Fruit fly (Drosophila melanogaster) whole organism, embryonic: ENCODE measurements around the gene NK7.1.

Source experiments
- HLHmδ ChIP-seq: fragments of 200-800 bp; sonication (Bioruptor generic); optimal IDR thresholded peaks from 2 replicates; lab custom pipeline; 2018; ENCODE audit warnings: missing biosample characterization, mild to moderate bottlenecking, missing genetic modification characterization, moderate library complexity
- HmgZ ChIP-seq: fragments of 200-800 bp; sonication (Bioruptor generic); optimal IDR thresholded peaks from 2 replicates; lab custom pipeline; 2018; ENCODE audit warnings: missing biosample characterization, mild to moderate bottlenecking, missing genetic modification characterization
- knrl ChIP-seq: fragments of 200-800 bp; sonication (Bioruptor generic); IDR thresholded peaks from 3 replicates; pipeline ENCODE4 v1.3.6; 2022; ENCODE audit warnings: missing biosample characterization, missing genetic modification characterization; ENCODE audit not compliant: partially characterized antibody
- sens-2 ChIP-seq: fragments of 200-800 bp; sonication (Bioruptor generic); IDR thresholded peaks from 2 replicates; pipeline ENCODE4 v1.3.6; 2022; ENCODE audit warnings: missing biosample characterization, missing genetic modification characterization

DNA sequence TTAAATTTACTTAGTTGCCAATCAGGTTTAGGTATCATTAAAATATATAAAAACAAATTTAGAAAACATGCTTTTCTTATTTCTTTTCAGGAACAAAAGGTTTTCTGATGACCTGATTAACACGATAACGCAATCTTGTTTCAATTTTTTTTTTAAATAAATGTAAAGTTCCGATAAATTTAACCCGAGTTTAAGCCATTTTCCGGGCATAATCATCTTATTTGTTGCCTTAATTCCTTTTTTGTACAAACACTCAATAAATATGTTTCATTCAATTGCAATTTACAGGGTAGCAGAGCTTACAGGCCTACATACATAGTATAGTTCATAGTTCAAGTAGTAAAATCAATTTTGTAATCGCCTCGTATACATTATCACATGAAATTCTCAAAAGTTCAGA is 43.2 kb downstream of the NK7.1 start:
- TF ChIP-seq HmgZ (no peak), knrl (GFP tag; lab: Robert Waterston, UW) (no peak), sens-2 (GFP tag; lab: Robert Waterston, UW) (no peak), HLHmδ (GFP tag; lab: Kevin White, UChicago) (no peak)
